Worm (Caenorhabditis elegans) whole organism, mixed stage, embryonic: Measurements from ENCODE around the gene srz-67.

Experiments
- elt-3 ChIP-seq: fragments of 150-350 bp; optimal IDR thresholded peaks from 2 replicates; lab custom pipeline; 2014; ENCODE audit warnings: missing biosample characterization, missing genetic modification characterization
- lin-13 ChIP-seq: fragments of 150-350 bp; optimal IDR thresholded peaks from 2 replicates; lab custom pipeline; 2014; ENCODE audit warnings: missing biosample characterization, missing genetic modification characterization
- lsy-2 ChIP-seq: fragments of 150-350 bp; optimal IDR thresholded peaks from 2 replicates; lab custom pipeline; 2014; ENCODE audit warnings: missing biosample characterization, missing genetic modification characterization
- mep-1 ChIP-seq: fragments of 150-350 bp; optimal IDR thresholded peaks from 2 replicates; lab custom pipeline; 2017; ENCODE audit warnings: missing biosample characterization, missing genetic modification reagents, missing genetic modification characterization, inconsistent platforms
- nhr-12 ChIP-seq: fragments of 150-350 bp; optimal IDR thresholded peaks from 2 replicates; lab custom pipeline; 2014; ENCODE audit warnings: missing biosample characterization, missing genetic modification characterization
- nhr-237 ChIP-seq: fragments of 150-350 bp; optimal IDR thresholded peaks from 2 replicates; lab custom pipeline; 2014; ENCODE audit warnings: missing biosample characterization, missing genetic modification characterization
- pha-4 ChIP-seq: fragments of 150-350 bp; optimal IDR thresholded peaks from 2 replicates; lab custom pipeline; 2018; ENCODE audit warnings: missing biosample characterization, missing genetic modification reagents, missing genetic modification characterization
- sptf-1 ChIP-seq: sonication (generic microtip); optimal IDR thresholded peaks from 2 replicates; lab custom pipeline; 2017; ENCODE audit warnings: mild to moderate bottlenecking, missing genetic modification characterization, moderate library complexity, missing compliant biosample characterization
- unc-62 ChIP-seq: fragments of 150-350 bp; optimal IDR thresholded peaks from 2 replicates; lab custom pipeline; 2014; ENCODE audit warnings: missing biosample characterization, missing genetic modification reagents, missing genetic modification characterization
- ztf-11 ChIP-seq: fragments of 150-350 bp; optimal IDR thresholded peaks from 2 replicates; lab custom pipeline; 2014; ENCODE audit warnings: missing biosample characterization, missing genetic modification characterization

DNA sequence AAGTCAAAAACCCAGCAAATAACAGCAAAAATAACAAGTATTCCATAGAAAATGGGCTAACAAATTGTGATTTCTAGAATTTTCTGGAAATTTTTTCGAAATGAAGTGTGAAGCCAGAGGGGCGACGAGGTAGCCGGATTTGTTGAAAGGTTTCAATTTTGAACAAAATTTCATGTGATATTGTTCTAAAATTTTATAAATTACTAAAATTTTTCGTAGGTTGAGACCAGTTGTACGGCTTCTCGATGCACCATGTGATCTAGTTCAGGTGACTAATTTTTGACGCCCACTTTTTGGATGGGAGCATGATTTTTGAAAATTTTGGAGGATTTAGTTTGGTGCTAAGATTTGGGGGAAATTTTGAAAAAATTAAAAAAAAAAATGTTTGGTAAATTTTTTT is 22.3 kb upstream of the srz-67 start, which contains the start of gene gcy-19:
- no peak for TF ChIP-seq sptf-1 (tag; lab: Kevin White, UChicago)
- no peak for TF ChIP-seq mep-1 (tag; lab: Kevin White, UChicago)
- TF ChIP-seq unc-62 (GFP tag; lab: Kevin White, UChicago): no peak
- no peak for TF ChIP-seq nhr-12 (tag; lab: Kevin White, UChicago)
- no peak for TF ChIP-seq ztf-11 (tag; lab: Kevin White, UChicago)
- TF ChIP-seq pha-4 (tag; lab: Kevin White, UChicago): no peak
- TF ChIP-seq nhr-237 (tag; lab: Kevin White, UChicago): no peak
- TF ChIP-seq lsy-2 (tag; lab: Kevin White, UChicago): no peak
- no peak for TF ChIP-seq elt-3
- no peak for TF ChIP-seq lin-13 (tag; lab: Kevin White, UChicago)
